Worm (Caenorhabditis elegans) whole organism, early embryonic: ENCODE results near the gene srh-303.

Experiments
- B0310.2 ChIP-seq: sonication (generic microtip); optimal IDR thresholded peaks from 2 replicates; lab custom pipeline; 2016; ENCODE audit warnings: mild to moderate bottlenecking, missing genetic modification characterization, missing compliant biosample characterization
- F13C5.2 ChIP-seq: sonication (generic microtip); optimal IDR thresholded peaks from 2 replicates; lab custom pipeline; 2017; ENCODE audit warnings: mild to moderate bottlenecking, missing genetic modification characterization, inconsistent platforms, missing compliant biosample characterization
- aly-1 ChIP-seq: sonication (generic microtip); optimal IDR thresholded peaks from 2 replicates; lab custom pipeline; 2016; ENCODE audit warnings: missing genetic modification characterization, missing compliant biosample characterization
- ama-1 ChIP-seq: fragments of 150-350 bp; optimal IDR thresholded peaks from 2 replicates; lab custom pipeline; 2014
- ceh-13 ChIP-seq: fragments of 200-800 bp; sonication (Bioruptor generic); optimal IDR thresholded peaks from 2 replicates; lab custom pipeline; 2018; ENCODE audit warnings: mild to moderate bottlenecking, missing genetic modification characterization, missing compliant biosample characterization
- ceh-36 ChIP-seq: sonication (generic microtip); optimal IDR thresholded peaks from 2 replicates; lab custom pipeline; 2016; ENCODE audit warnings: missing genetic modification characterization, inconsistent platforms, missing compliant biosample characterization
- ets-7 ChIP-seq: sonication (generic microtip); optimal IDR thresholded peaks from 2 replicates; lab custom pipeline; 2016; ENCODE audit warnings: missing genotype, missing genetic modification characterization, missing compliant biosample characterization
- flt-1 ChIP-seq: fragments of 200-800 bp; sonication (Bioruptor generic); IDR thresholded peaks from 2 replicates; pipeline ENCODE4 v1.3.6; 2022; ENCODE audit warnings: missing genetic modification characterization, missing compliant biosample characterization
- hmbx-1 ChIP-seq: sonication (generic microtip); optimal IDR thresholded peaks from 2 replicates; lab custom pipeline; 2016; ENCODE audit warnings: mild to moderate bottlenecking, missing genetic modification characterization, missing compliant biosample characterization
- hmg-4 ChIP-seq: fragments of 200-800 bp; sonication (Bioruptor generic); optimal IDR thresholded peaks from 2 replicates; lab custom pipeline; 2018; ENCODE audit warnings: mild to moderate bottlenecking, missing genetic modification characterization, missing compliant biosample characterization
- hnd-1 ChIP-seq: sonication (generic microtip); optimal IDR thresholded peaks from 2 replicates; lab custom pipeline; 2016; ENCODE audit warnings: missing genetic modification characterization, missing compliant biosample characterization
- pes-1 ChIP-seq: fragments of 200-800 bp; sonication (Bioruptor generic); IDR thresholded peaks from 2 replicates; pipeline ENCODE4 v1.3.6; 2022; ENCODE audit warnings: missing genetic modification reagents, missing genetic modification characterization, missing compliant biosample characterization
- scrt-1 ChIP-seq: fragments of 200-800 bp; sonication (Bioruptor generic); IDR thresholded peaks from 2 replicates; pipeline ENCODE4 v1.3.6; 2022; ENCODE audit warnings: missing genetic modification characterization, missing compliant biosample characterization
- sea-1 ChIP-seq: fragments of 200-800 bp; sonication (Bioruptor generic); conservative IDR thresholded peaks from 2 replicates; pipeline ENCODE4 v1.3.6; 2022; ENCODE audit warnings: missing genetic modification characterization, missing compliant biosample characterization
- tbx-11 ChIP-seq: fragments of 200-800 bp; sonication (Bioruptor generic); IDR thresholded peaks from 2 replicates; pipeline ENCODE4 v1.3.6; 2022; ENCODE audit warnings: missing genetic modification characterization, missing compliant biosample characterization
- tbx-37 ChIP-seq: fragments of 200-800 bp; sonication (Bioruptor generic); conservative IDR thresholded peaks from 2 replicates; pipeline ENCODE4 v1.3.6; 2022; ENCODE audit warnings: missing genetic modification reagents, missing genetic modification characterization, missing compliant biosample characterization
- tra-4 ChIP-seq: sonication (generic microtip); optimal IDR thresholded peaks from 2 replicates; lab custom pipeline; 2017; ENCODE audit warnings: missing genetic modification characterization, missing compliant biosample characterization

Gene srh-303

DNA sequence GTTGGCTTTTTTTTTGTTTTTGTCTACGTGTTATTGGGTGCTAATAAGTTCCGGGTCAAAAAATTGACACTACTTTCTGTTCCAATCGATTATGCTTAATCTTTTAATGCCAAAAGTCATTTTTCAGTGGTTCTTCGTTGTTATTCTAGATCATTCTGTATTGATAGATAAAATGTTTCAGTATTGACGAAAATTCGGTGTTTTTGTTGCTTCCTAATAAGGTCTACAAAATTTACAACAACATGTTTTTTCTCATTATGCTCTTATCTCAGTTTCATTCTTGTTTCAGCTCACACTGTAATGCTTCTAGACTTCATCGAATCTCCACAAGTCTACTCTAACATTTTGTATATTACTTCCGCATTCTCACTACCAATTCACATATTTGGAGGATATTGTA, at the start of gene srh-303:
Gene srh-303, plus strand, starts transcription at position 301 of the 400 bp plus-strand sequence.
- TF ChIP-seq ceh-36 (tag; lab: Kevin White, UChicago) (no peak), scrt-1 (GFP tag; lab: Robert Waterston, UW) (no peak)

DNA sequence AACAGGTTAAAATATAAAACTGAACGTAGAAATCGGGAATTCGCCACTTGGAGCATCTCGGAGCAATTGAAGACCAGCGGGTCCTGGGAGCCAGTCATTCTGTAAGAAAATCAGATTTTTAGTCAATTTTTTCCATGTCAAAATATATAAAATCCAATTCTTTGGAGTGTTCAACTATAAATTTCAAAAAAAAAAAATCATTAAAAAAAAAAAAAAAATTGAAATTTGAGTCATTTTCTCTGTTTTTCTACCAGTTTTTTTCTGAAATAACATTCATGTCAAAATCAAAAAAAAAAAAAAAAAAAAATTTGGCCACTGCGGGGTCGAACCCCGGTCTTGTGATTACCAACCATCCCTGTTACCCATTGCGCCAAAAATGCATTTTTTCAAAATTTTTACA, 47.9 kb upstream of the srh-303 start, which contains the start of gene srab-12:
Gene srab-12, minus strand, starts transcription at position 101 of the 400 bp plus-strand sequence.
- TF ChIP-seq ceh-36 (tag; lab: Kevin White, UChicago) = no peak
- no peak for TF ChIP-seq pes-1 (GFP tag; lab: Robert Waterston, UW)
- TF ChIP-seq aly-1 (tag; lab: Kevin White, UChicago) = no peak
- TF ChIP-seq tbx-37 (GFP tag; lab: Robert Waterston, UW) = no peak
- TF ChIP-seq F13C5.2 (tag; lab: Kevin White, UChicago) = no peak
- no peak for TF ChIP-seq hmg-4 (GFP tag; lab: Kevin White, UChicago)
- TF ChIP-seq hmbx-1 (tag; lab: Kevin White, UChicago) = no peak
- TF ChIP-seq ama-1 (lab: Kevin White, UChicago) = no peak
- no peak for TF ChIP-seq hnd-1 (tag; lab: Kevin White, UChicago)
- TF ChIP-seq ceh-13 (GFP tag; lab: Kevin White, UChicago) = no peak
- no peak for TF ChIP-seq sea-1 (GFP tag; lab: Robert Waterston, UW)
- no peak for TF ChIP-seq tbx-11 (GFP tag; lab: Robert Waterston, UW)
- TF ChIP-seq ets-7 (tag; lab: Kevin White, UChicago) = no peak
- TF ChIP-seq tra-4 = no peak
- no peak for TF ChIP-seq flt-1 (GFP tag; lab: Robert Waterston, UW)
- no peak for TF ChIP-seq B0310.2
- TF ChIP-seq scrt-1 (GFP tag; lab: Robert Waterston, UW) = no peak

DNA sequence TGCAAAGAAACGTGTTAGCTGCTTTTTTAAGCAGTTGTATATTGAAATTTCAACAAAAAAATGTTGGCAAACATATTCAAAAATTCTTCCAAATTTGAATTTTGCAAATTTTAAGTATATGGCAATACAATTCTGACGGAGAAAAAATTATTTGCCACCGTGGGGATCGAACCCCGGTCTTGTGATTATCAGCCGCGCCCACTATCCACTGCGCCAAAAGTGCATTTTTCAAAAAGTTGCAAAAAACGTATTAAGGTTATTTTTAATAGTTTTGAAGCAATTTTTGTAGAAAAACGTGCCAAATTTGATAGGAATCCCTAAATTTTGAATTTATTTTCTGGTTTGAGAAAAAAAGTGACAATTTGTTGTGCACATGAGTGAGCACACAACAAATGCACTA, 47.1 kb upstream of the srh-303 start:
- TF ChIP-seq tbx-37 (GFP tag; lab: Robert Waterston, UW) = no peak
- no peak for TF ChIP-seq F13C5.2 (tag; lab: Kevin White, UChicago)

DNA sequence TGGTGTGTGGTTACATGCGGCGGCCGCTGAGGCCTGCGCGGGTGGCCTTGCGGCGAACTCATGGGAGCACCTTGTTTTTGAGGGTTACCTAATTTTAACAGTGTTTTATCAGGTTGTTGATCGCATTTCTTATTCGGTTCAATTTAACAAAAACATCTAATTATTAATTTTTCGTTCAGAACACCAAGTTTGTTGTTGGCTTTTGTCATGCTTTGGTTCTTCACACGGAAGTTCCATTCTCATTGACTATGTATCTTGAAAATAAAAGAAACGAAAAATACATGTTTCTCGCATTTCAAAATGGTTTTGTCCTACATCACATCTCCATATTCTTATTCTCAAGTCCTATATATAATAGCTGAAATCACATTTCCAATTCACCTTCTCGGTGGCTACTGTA, 41.3 kb upstream of the srh-303 start, which contains the start of gene srh-290:
Gene srh-290, plus strand, starts transcription at position 301 of the 400 bp plus-strand sequence.
- no peak for TF ChIP-seq ceh-36 (tag; lab: Kevin White, UChicago)
- no peak for TF ChIP-seq sea-1 (GFP tag; lab: Robert Waterston, UW)
- TF ChIP-seq tra-4 = no peak
- TF ChIP-seq B0310.2 = no peak
- no peak for TF ChIP-seq flt-1 (GFP tag; lab: Robert Waterston, UW)
- no peak for TF ChIP-seq tbx-37 (GFP tag; lab: Robert Waterston, UW)
- TF ChIP-seq ceh-13 (GFP tag; lab: Kevin White, UChicago) = no peak
- TF ChIP-seq scrt-1 (GFP tag; lab: Robert Waterston, UW) = no peak
- no peak for TF ChIP-seq ets-7 (tag; lab: Kevin White, UChicago)
- no peak for TF ChIP-seq hmbx-1 (tag; lab: Kevin White, UChicago)

DNA sequence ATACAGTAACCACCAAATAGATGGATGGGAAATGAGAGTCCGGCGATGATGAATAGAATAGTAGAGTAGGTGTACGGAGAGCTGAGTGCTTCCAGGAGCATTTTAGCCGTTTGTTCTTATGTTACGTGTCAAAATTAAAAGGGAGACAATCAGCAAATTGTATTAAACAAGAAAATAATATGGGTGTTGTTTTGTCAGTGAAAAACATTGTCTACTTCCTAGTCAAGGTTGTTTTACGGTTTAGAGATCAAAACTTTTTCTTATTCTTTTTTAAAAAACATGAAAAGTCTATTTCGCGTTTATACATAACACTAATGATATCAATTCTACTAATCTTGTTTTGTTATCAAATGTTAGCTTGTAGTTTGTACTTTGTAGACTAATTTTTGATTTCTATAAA, 37.5 kb upstream of the srh-303 start, which contains the start of gene srh-289:
Gene srh-289, minus strand, starts transcription at position 101 of the 400 bp plus-strand sequence.
- TF ChIP-seq flt-1 (GFP tag; lab: Robert Waterston, UW) (no peak), F13C5.2 (tag; lab: Kevin White, UChicago) (no peak), pes-1 (GFP tag; lab: Robert Waterston, UW) (no peak), B0310.2 (no peak), ets-7 (tag; lab: Kevin White, UChicago) (no peak), hmg-4 (GFP tag; lab: Kevin White, UChicago) (no peak), ceh-13 (GFP tag; lab: Kevin White, UChicago) (no peak), scrt-1 (GFP tag; lab: Robert Waterston, UW) (no peak), hmbx-1 (tag; lab: Kevin White, UChicago) (no peak), hnd-1 (tag; lab: Kevin White, UChicago) (no peak)

DNA sequence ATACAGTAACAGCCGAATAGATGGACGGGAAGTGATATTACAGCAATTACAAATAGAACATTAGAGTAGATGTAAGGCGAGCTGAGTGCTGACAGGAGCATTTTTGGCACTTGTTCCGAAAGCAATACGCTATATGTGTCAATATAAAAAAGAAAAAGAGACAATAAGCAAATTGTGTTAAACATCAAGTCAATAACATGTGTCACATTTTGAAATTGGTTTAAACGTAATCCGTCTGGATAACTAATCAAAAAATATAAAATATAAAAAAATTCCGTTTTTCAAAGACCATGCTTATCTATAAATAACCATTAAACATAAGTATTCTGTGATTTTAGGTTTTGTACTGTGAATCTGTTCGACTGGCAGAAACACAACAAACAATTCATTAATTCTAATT, 35.8 kb upstream of the srh-303 start, which contains the start of gene srh-288:
Gene srh-288, minus strand, starts transcription at position 101 of the 400 bp plus-strand sequence.
- TF ChIP-seq hmg-4 (GFP tag; lab: Kevin White, UChicago) = no peak
- no peak for TF ChIP-seq ets-7 (tag; lab: Kevin White, UChicago)
- TF ChIP-seq ceh-36 (tag; lab: Kevin White, UChicago) = no peak
- TF ChIP-seq sea-1 (GFP tag; lab: Robert Waterston, UW) = no peak
- no peak for TF ChIP-seq aly-1 (tag; lab: Kevin White, UChicago)
- no peak for TF ChIP-seq hnd-1 (tag; lab: Kevin White, UChicago)
- TF ChIP-seq pes-1 (GFP tag; lab: Robert Waterston, UW) = no peak
- TF ChIP-seq tbx-37 (GFP tag; lab: Robert Waterston, UW) = no peak
- no peak for TF ChIP-seq flt-1 (GFP tag; lab: Robert Waterston, UW)

DNA sequence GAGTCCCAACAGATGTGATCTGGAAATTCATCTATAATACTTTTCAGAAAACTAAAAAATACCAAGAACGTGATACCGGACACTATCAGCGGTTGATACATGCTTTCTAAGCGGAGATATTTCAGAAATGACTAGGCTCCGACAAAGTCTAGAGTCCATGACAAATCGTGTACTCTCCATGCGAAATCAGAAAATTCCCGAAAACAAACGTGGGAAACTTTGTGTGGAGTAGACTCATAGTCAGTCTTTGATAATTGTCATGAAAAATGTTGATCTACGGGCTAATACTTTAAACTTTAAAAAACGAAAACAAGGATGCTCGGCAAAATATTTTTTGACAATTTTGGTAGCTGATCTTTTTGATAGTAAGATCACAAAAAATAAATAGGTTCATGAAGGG, 32.7 kb upstream of the srh-303 start, which contains the start of gene srx-18:
Gene srx-18, minus strand, starts transcription at position 101 of the 400 bp plus-strand sequence.
- TF ChIP-seq flt-1 (GFP tag; lab: Robert Waterston, UW) (no peak), pes-1 (GFP tag; lab: Robert Waterston, UW) (no peak), ceh-13 (GFP tag; lab: Kevin White, UChicago) (no peak), ceh-36 (tag; lab: Kevin White, UChicago) (no peak), tbx-37 (GFP tag; lab: Robert Waterston, UW) (no peak), hmg-4 (GFP tag; lab: Kevin White, UChicago) (no peak), B0310.2 (no peak), hmbx-1 (tag; lab: Kevin White, UChicago) (no peak), tra-4 (no peak), F13C5.2 (tag; lab: Kevin White, UChicago) (no peak), hnd-1 (tag; lab: Kevin White, UChicago) (no peak), scrt-1 (GFP tag; lab: Robert Waterston, UW) (no peak), tbx-11 (GFP tag; lab: Robert Waterston, UW) (no peak), aly-1 (tag; lab: Kevin White, UChicago) (no peak), sea-1 (GFP tag; lab: Robert Waterston, UW) (no peak), ets-7 (tag; lab: Kevin White, UChicago) (no peak), ama-1 (lab: Kevin White, UChicago) (no peak)
